Worm (Caenorhabditis elegans) whole organism, L1 larva: Measurements from ENCODE around the gene sdz-10.

Experiments used
- blmp-1 ChIP-seq: fragments of 150-350 bp; optimal IDR thresholded peaks from 2 replicates; lab custom pipeline; 2014; ENCODE audit warnings: missing biosample characterization, missing genetic modification characterization
- ceh-8 ChIP-seq: fragments of 200-800 bp; sonication (Bioruptor generic); optimal IDR thresholded peaks from 2 replicates; lab custom pipeline; 2018; ENCODE audit warnings: mild to moderate bottlenecking, missing genetic modification characterization, moderate library complexity, missing compliant biosample characterization
- ceh-82 ChIP-seq, 3 experiments: fragments of 150-350 bp in 1 of 3; sonication (generic microtip) in 2 of 3; optimal IDR thresholded peaks; 2 replicates each; lab custom pipeline; 2014 to 2017; ENCODE audit warnings: missing biosample characterization in 3 of 3, missing genetic modification characterization in 3 of 3
- dpl-1 ChIP-seq, 3 experiments: fragments of 150-350 bp in 2 of 3; sonication (generic microtip) in 1 of 3; optimal IDR thresholded peaks; 2 replicates each; lab custom pipeline; 2014 to 2017; ENCODE audit warnings: missing biosample characterization in 3 of 3, missing genetic modification characterization in 3 of 3, missing genetic modification reagents in 3 of 3
- nhr-11 ChIP-seq: fragments of 150-350 bp; optimal IDR thresholded peaks from 2 replicates; lab custom pipeline; 2014; ENCODE audit warnings: missing biosample characterization, missing genetic modification characterization
- nhr-77 ChIP-seq: fragments of 150-350 bp; optimal IDR thresholded peaks from 2 replicates; lab custom pipeline; 2014; ENCODE audit warnings: missing biosample characterization, missing genetic modification characterization
- skn-1 ChIP-seq: fragments of 150-350 bp; optimal IDR thresholded peaks from 2 replicates; lab custom pipeline; 2014; ENCODE audit warnings: missing biosample characterization, missing genetic modification characterization

ce11 chrII:2787031-2787512, 15.0 kb upstream of the sdz-10 start, which contains the start of the genes F08D12.12 and srpa-72:
- peak; percentile 23 to 57 (median 57) for TF ChIP-seq dpl-1 (GFP tag; optimal IDR thresholded peaks at IDR 0.05; lab: Kevin White, UChicago)
- no peak for TF ChIP-seq blmp-1 (tag; lab: Kevin White, UChicago)
- no peak for TF ChIP-seq skn-1
- no peak for TF ChIP-seq ceh-8
- no peak for TF ChIP-seq nhr-11
- peak in 2 of 3 experiments; percentile 27 to 41 for TF ChIP-seq ceh-82 (tag; optimal IDR thresholded peaks at IDR 0.05; lab: Kevin White, UChicago)
- no peak for TF ChIP-seq nhr-77 (tag; lab: Kevin White, UChicago)
